Worm (Caenorhabditis elegans): ENCODE results near the gene gcy-19.
A peak's percentile ranks its signal among the peaks of the same experiment; 100 is the strongest.

gcy-19 gene

DNA sequence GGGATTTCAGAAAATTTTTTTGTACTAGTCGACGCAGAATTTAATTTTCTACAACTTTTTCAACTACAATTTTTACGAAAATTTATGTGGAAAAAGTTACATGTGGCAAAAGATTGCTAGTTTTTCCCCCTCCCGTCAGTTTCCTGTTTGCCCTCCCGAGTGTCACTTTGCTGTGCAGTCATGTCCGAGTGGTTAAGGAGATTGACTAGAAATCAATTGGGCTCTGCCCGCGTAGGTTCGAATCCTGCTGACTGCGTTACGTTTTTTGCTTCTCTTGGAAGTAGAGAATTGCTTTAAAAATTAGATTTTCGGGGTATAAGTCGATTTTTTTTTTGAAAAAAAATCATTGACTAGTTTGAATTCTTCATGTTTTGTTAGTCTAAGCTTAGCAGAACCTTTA lies 8.7 kb upstream of the gcy-19 start:
- TF ChIP-seq zip-2 (tag; optimal IDR thresholded peaks at IDR 0.05) = no peak
- TF ChIP-seq T26A8.4 (GFP tag; IDR thresholded peaks at IDR 0.05) = 0 out of 2 replicates have a peak, but pooled peaks have one; percentile 26
- 0 out of 2 replicates have a peak, but pooled peaks have one; percentile 45 for TF ChIP-seq dmd-8 (GFP tag; IDR thresholded peaks at IDR 0.05)
- peak; percentile 28; the same call in 1 of the 2 replicates for TF ChIP-seq dmd-6 (GFP tag; IDR thresholded peaks at IDR 0.05)
- TF ChIP-seq Y105C5A.15 (GFP tag; IDR thresholded peaks at IDR 0.05) = no peak
- TF ChIP-seq saeg-2 (GFP tag; IDR thresholded peaks at IDR 0.05) = no peak
- TF ChIP-seq F44E2.7 (GFP tag; IDR thresholded peaks at IDR 0.05) = no peak
- TF ChIP-seq jun-1 (tag; optimal IDR thresholded peaks at IDR 0.05) = no peak
- TF ChIP-seq madf-5 (GFP tag; IDR thresholded peaks at IDR 0.05) = peak in 1 of 2 experiments; percentile 55; a peak in 1 of 4 replicates
- no peak for TF ChIP-seq daf-19 (GFP tag; conservative IDR thresholded peaks at IDR 0.05)
- no peak for TF ChIP-seq nhr-6 (tag; optimal IDR thresholded peaks at IDR 0.05)
- TF ChIP-seq ZK337.2 (GFP tag; IDR thresholded peaks at IDR 0.05) = no peak
- no peak for TF ChIP-seq arid-1 (GFP tag; conservative IDR thresholded peaks at IDR 0.05)
- TF ChIP-seq zfp-2 (tag; optimal IDR thresholded peaks at IDR 0.05) = no peak
- TF ChIP-seq pha-4 (GFP tag; IDR thresholded peaks at IDR 0.05) = peak; percentile 53; the same call in 1 of the 2 replicates
- no peak for TF ChIP-seq pha-4 (tag; optimal IDR thresholded peaks at IDR 0.05)
- no peak for TF ChIP-seq hlh-30 (tag; optimal IDR thresholded peaks at IDR 0.05; ENCODE audit: insufficient read depth)
- TF ChIP-seq F37D6.2 (tag; optimal IDR thresholded peaks at IDR 0.05) = no peak
- 0 out of 2 replicates have a peak, but pooled peaks have one; percentile 22 for TF ChIP-seq ceh-44 (GFP tag; IDR thresholded peaks at IDR 0.05)
- no peak for TF ChIP-seq Y75B8A.6 (GFP tag; IDR thresholded peaks at IDR 0.05)
- peak; percentile 61 for TF ChIP-seq duxl-1 (tag; optimal IDR thresholded peaks at IDR 0.05; ENCODE audit: poor library complexity)
- peak; percentile 55 for TF ChIP-seq mes-2 (tag; optimal IDR thresholded peaks at IDR 0.05; ENCODE audit: poor library complexity, severe bottlenecking)
- peak; percentile 57; the same call in 1 of the 2 replicates for TF ChIP-seq vab-7 (GFP tag; IDR thresholded peaks at IDR 0.05)
- no peak for TF ChIP-seq nhr-102 (tag; optimal IDR thresholded peaks at IDR 0.05)
- TF ChIP-seq unc-62 (GFP tag; optimal IDR thresholded peaks at IDR 0.05 in 1 of 2) = no peak
- TF ChIP-seq unc-62 (tag; optimal IDR thresholded peaks at IDR 0.05) = no peak
- TF ChIP-seq ama-1 (optimal IDR thresholded peaks at IDR 0.05) = no peak
- TF ChIP-seq nhr-41 (GFP tag; IDR thresholded peaks at IDR 0.05) = no peak
- 0 out of 2 replicates have a peak, but pooled peaks have one; percentile 45 for TF ChIP-seq snpc-1.2 (GFP tag; IDR thresholded peaks at IDR 0.05)
- no peak for TF ChIP-seq dpl-1 (GFP tag; optimal IDR thresholded peaks at IDR 0.05)
- no peak for TF ChIP-seq sdz-12 (GFP tag; optimal IDR thresholded peaks at IDR 0.05)
- TF ChIP-seq ceh-82 (tag; optimal IDR thresholded peaks at IDR 0.05) = no peak
- no peak for TF ChIP-seq ceh-20 (GFP tag; IDR thresholded peaks at IDR 0.05)
- 0 out of 2 replicates have a peak, but pooled peaks have one; percentile 61 for TF ChIP-seq egl-43 (GFP tag; IDR thresholded peaks at IDR 0.05)
- TF ChIP-seq ceh-32 (tag; optimal IDR thresholded peaks at IDR 0.05; ENCODE audit: poor library complexity) = no peak
- no peak for TF ChIP-seq pqm-1 (tag; optimal IDR thresholded peaks at IDR 0.05)
- TF ChIP-seq F10B5.3 (tag; optimal IDR thresholded peaks at IDR 0.05) = no peak
- peak; percentile 56 for TF ChIP-seq lin-38 (GFP tag; IDR thresholded peaks at IDR 0.05)
- no peak for TF ChIP-seq php-3 (GFP tag; IDR thresholded peaks at IDR 0.05)
- TF ChIP-seq Y48G9A.11 (GFP tag; IDR thresholded peaks at IDR 0.05) = no peak
- no peak for TF ChIP-seq zag-1 (tag; optimal IDR thresholded peaks at IDR 0.05)
- peak in 1 of 2 experiments; percentile 21 for TF ChIP-seq daf-16 (GFP tag; optimal IDR thresholded peaks at IDR 0.05)
- no peak for TF ChIP-seq daf-16 (tag; optimal IDR thresholded peaks at IDR 0.05)
- TF ChIP-seq nhr-48 (tag; optimal IDR thresholded peaks at IDR 0.05) = no peak
- no peak for TF ChIP-seq cey-2 (tag; optimal IDR thresholded peaks at IDR 0.05; ENCODE audit: borderline replicate concordance, insufficient read depth)
- peak; percentile 27 for TF ChIP-seq dve-1 (tag; optimal IDR thresholded peaks at IDR 0.05; ENCODE audit: insufficient read depth)
- TF ChIP-seq rbr-2 (tag; optimal IDR thresholded peaks at IDR 0.05) = no peak
- TF ChIP-seq ces-1 (GFP tag; optimal IDR thresholded peaks at IDR 0.05) = no peak
- 0 out of 2 replicates have a peak, but pooled peaks have one; percentile 10 for TF ChIP-seq hmg-1.1 (GFP tag; IDR thresholded peaks at IDR 0.05)
- TF ChIP-seq hif-1 (tag; optimal IDR thresholded peaks at IDR 0.05) = no peak
